Worm (Caenorhabditis elegans): Measurements from ENCODE around the gene C01G10.4.
"Not testable (repeated sequence)": the region's sequence is repeated elsewhere in the genome, so short reads cannot be mapped to it uniquely, and the experiment has no call there.

Gene C01G10.4

ce11 chrV:15090457-15090856 is 917 bp downstream of the C01G10.4 start, which contains the start of gene C01G10.17:
Gene C01G10.17, plus strand, starts transcription at chrV:15090757.
- TF ChIP-seq dao-5 (tag; optimal IDR thresholded peaks at IDR 0.05) (no peak), W03F9.2 (tag; optimal IDR thresholded peaks at IDR 0.05) (no peak), him-1 (tag; optimal IDR thresholded peaks at IDR 0.05) (no peak)

- TF ChIP-seq him-1 (tag; optimal IDR thresholded peaks at IDR 0.05) (no peak), W03F9.2 (tag; optimal IDR thresholded peaks at IDR 0.05) (no peak), dao-5 (tag; optimal IDR thresholded peaks at IDR 0.05) (no peak)
Measured at ce11 chrV:15092666-15093065, 3.1 kb downstream of the C01G10.4 start, which contains the start of gene txt-12. Gene txt-12, plus strand, starts transcription at chrV:15092966.

ce11 chrV:15094749-15095148 is 5.2 kb downstream of the C01G10.4 start, which contains the start of gene srx-78:
Gene srx-78, plus strand, starts transcription at chrV:15095049.
- TF ChIP-seq dao-5 (tag; optimal IDR thresholded peaks at IDR 0.05) = no peak
- TF ChIP-seq W03F9.2 (tag; optimal IDR thresholded peaks at IDR 0.05) = no peak
- no peak for TF ChIP-seq him-1 (tag; optimal IDR thresholded peaks at IDR 0.05)

ce11 chrV:15099447-15099846 is 9.9 kb downstream of the C01G10.4 start, which contains the start of gene C01G10.1:
Gene C01G10.1, plus strand, starts transcription at chrV:15099747.
- no peak for TF ChIP-seq W03F9.2 (tag; optimal IDR thresholded peaks at IDR 0.05)
- TF ChIP-seq dao-5 (tag; optimal IDR thresholded peaks at IDR 0.05) = no peak
- no peak for TF ChIP-seq him-1 (tag; optimal IDR thresholded peaks at IDR 0.05)

- not testable (repeated sequence) for TF ChIP-seq dao-5, him-1, W03F9.2 (tag; optimal IDR thresholded peaks at IDR 0.05)
Measured at ce11 chrV:15105893-15106598, 16.5 kb downstream of the C01G10.4 start, which contains the start of gene C01G10.14. Gene C01G10.14, minus strand, starts transcription at chrV:15105943.

ce11 chrV:15109260-15109659 is 19.7 kb downstream of the C01G10.4 start, which contains the start of gene Y75B12A.2:
Gene Y75B12A.2, plus strand, starts transcription at chrV:15109560.
- TF ChIP-seq W03F9.2 (tag; optimal IDR thresholded peaks at IDR 0.05) = no peak
- TF ChIP-seq dao-5 (tag; optimal IDR thresholded peaks at IDR 0.05) = no peak
- TF ChIP-seq him-1 (tag; optimal IDR thresholded peaks at IDR 0.05) = no peak

- TF ChIP-seq him-1 (tag; optimal IDR thresholded peaks at IDR 0.05) (no peak), W03F9.2 (tag; optimal IDR thresholded peaks at IDR 0.05) (no peak), dao-5 (tag; optimal IDR thresholded peaks at IDR 0.05) (no peak)
Measured at ce11 chrV:15111660-15112059, 22.1 kb downstream of the C01G10.4 start, which contains the start of gene T01G5.7. Gene T01G5.7, plus strand, starts transcription at chrV:15111960.

- TF ChIP-seq dao-5 (tag; optimal IDR thresholded peaks at IDR 0.05) (no peak), W03F9.2 (tag; optimal IDR thresholded peaks at IDR 0.05) (no peak), him-1 (tag; optimal IDR thresholded peaks at IDR 0.05) (no peak)
Measured at ce11 chrV:15113992-15114391, 24.5 kb downstream of the C01G10.4 start, which contains the start of gene T01G5.6. Gene T01G5.6, minus strand, starts transcription at chrV:15114092.

ce11 chrV:15115968-15116367 is 26.4 kb downstream of the C01G10.4 start, which contains the start of gene T01G5.8:
Gene T01G5.8, plus strand, starts transcription at chrV:15116268.
- TF ChIP-seq dao-5, him-1, W03F9.2 (tag; optimal IDR thresholded peaks at IDR 0.05): not testable (repeated sequence)

- TF ChIP-seq dao-5 (tag; optimal IDR thresholded peaks at IDR 0.05) = no peak
- TF ChIP-seq W03F9.2 (tag; optimal IDR thresholded peaks at IDR 0.05) = no peak
- no peak for TF ChIP-seq him-1 (tag; optimal IDR thresholded peaks at IDR 0.05)
Measured at ce11 chrV:15119517-15119916, 30.0 kb downstream of the C01G10.4 start, which contains the start of gene flor-1. Gene flor-1, minus strand, starts transcription at chrV:15119617.

ce11 chrV:15125162-15125561 is 35.6 kb downstream of the C01G10.4 start, which contains the start of gene ugt-30:
Gene ugt-30, minus strand, starts transcription at chrV:15125262.
- TF ChIP-seq him-1, dao-5, W03F9.2 (tag; optimal IDR thresholded peaks at IDR 0.05): not testable (repeated sequence)

- TF ChIP-seq W03F9.2 (tag; optimal IDR thresholded peaks at IDR 0.05) (no peak), him-1 (tag; optimal IDR thresholded peaks at IDR 0.05) (no peak), dao-5 (tag; optimal IDR thresholded peaks at IDR 0.05) (no peak)
Measured at ce11 chrV:15127413-15127812, 37.9 kb downstream of the C01G10.4 start, which contains the start of gene srj-27. Gene srj-27, minus strand, starts transcription at chrV:15127513.

ce11 chrV:15127955-15128354 is 38.4 kb downstream of the C01G10.4 start, which contains the start of gene srr-7:
Gene srr-7, plus strand, starts transcription at chrV:15128255.
- no peak for TF ChIP-seq W03F9.2 (tag; optimal IDR thresholded peaks at IDR 0.05)
- no peak for TF ChIP-seq him-1 (tag; optimal IDR thresholded peaks at IDR 0.05)
- no peak for TF ChIP-seq dao-5 (tag; optimal IDR thresholded peaks at IDR 0.05)

- no peak for TF ChIP-seq him-1 (tag; optimal IDR thresholded peaks at IDR 0.05)
- no peak for TF ChIP-seq W03F9.2 (tag; optimal IDR thresholded peaks at IDR 0.05)
- TF ChIP-seq dao-5 (tag; optimal IDR thresholded peaks at IDR 0.05) = no peak
Measured at ce11 chrV:15132423-15132822, 42.9 kb downstream of the C01G10.4 start, which contains the start of gene str-171. Gene str-171, minus strand, starts transcription at chrV:15132523.
